Fruit fly (Drosophila melanogaster): ENCODE results near the gene CG6006.

dm6 chr3R:16119441-16119840 is 35.3 kb upstream of the CG6006 start:
- no peak for TF ChIP-seq CG11617 (GFP tag; optimal IDR thresholded peaks at IDR 0.05)
- no peak for TF ChIP-seq CG12768 (GFP tag; optimal IDR thresholded peaks at IDR 0.05)
- no peak for TF ChIP-seq Mnt (GFP tag; optimal IDR thresholded peaks at IDR 0.05)
- no peak for TF ChIP-seq ovo (GFP tag; optimal IDR thresholded peaks at IDR 0.05)
- TF ChIP-seq cic (GFP tag; optimal IDR thresholded peaks at IDR 0.05), result no peak
- TF ChIP-seq CG5204 (GFP tag; optimal IDR thresholded peaks at IDR 0.05), result no peak
- TF ChIP-seq CG7045 (GFP tag; optimal IDR thresholded peaks at IDR 0.05), result no peak
- no peak for TF ChIP-seq bab1 (GFP tag; optimal IDR thresholded peaks at IDR 0.05)
- no peak for TF ChIP-seq toe (GFP tag; optimal IDR thresholded peaks at IDR 0.05)
- TF ChIP-seq cnc (optimal IDR thresholded peaks at IDR 0.05), result no peak
- TF ChIP-seq CG33017 (tag; optimal IDR thresholded peaks at IDR 0.05), result no peak

All from whole organism, adult.